Fruit fly (Drosophila melanogaster): ENCODE data around the gene tgo.

Gene tgo

dm6 chr3R:9001720-9002240, 18.0 kb downstream of the tgo start:
- TF ChIP-seq Blimp-1 (GFP tag; optimal IDR thresholded peaks at IDR 0.05) (no peak), net (GFP tag; optimal IDR thresholded peaks at IDR 0.05) (no peak), CG7368 (GFP tag; optimal IDR thresholded peaks at IDR 0.05) (no peak), CG8119 (GFP tag; IDR thresholded peaks at IDR 0.05) (no peak), Hr38 (GFP tag; optimal IDR thresholded peaks at IDR 0.05) (no peak), dsx (GFP tag; optimal IDR thresholded peaks at IDR 0.05; ENCODE audit: poor library complexity, severe bottlenecking) (no peak)

DNA sequence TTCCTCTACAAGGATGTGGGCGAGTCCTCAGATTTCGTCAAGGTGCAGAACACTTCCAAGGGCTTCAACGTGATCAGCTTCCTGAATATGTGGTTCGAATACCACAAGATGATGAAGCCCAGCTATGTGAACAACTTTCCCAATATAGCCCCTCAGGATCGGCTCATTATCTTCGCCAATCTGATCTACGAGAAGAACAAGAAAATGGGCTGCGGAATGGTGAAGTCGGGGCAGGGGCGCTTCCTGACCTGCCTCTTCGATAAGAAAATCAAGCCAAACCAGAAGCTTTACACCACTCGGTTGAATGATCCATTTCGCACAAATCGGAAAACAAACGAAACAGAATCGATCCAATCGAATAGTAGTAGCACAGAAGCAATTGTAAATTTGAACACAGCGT, 21.6 kb downstream of the tgo start:
- TF ChIP-seq svp (GFP tag) = peak; percentile 98
- TF ChIP-seq Blimp-1 (GFP tag; optimal IDR thresholded peaks at IDR 0.05) = no peak

DNA sequence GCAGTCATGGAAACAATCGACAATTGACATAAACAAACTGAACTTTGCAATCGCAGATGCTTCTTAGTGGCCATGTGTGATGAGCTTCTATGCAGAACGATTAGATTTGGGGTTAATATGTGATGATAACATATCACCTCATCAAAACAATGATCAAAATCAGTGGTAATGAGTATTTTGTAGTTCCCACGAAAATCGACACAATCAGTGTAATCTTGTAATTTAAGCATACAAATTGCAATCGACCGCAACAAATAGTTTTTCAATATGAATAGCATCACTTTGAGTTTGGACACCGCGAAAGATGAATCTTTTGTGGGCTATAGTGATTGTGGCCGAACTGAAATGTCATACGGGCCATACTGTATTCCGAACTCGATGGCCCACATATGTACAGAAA, 22.4 kb downstream of the tgo start, which contains the start of gene CG11977:
Gene CG11977 (plus strand): TSS at position 301 of the 400 bp plus-strand sequence.
- TF ChIP-seq dac (GFP tag; optimal IDR thresholded peaks at IDR 0.05) (no peak), CG15336 (GFP tag; IDR thresholded peaks at IDR 0.05) (no peak), vri (GFP tag; optimal IDR thresholded peaks at IDR 0.05) (no peak), spab (GFP tag; optimal IDR thresholded peaks at IDR 0.05) (no peak), CG8119 (GFP tag; IDR thresholded peaks at IDR 0.05) (no peak), ss (GFP tag; optimal IDR thresholded peaks at IDR 0.05) (no peak), CG6854 (GFP tag; optimal IDR thresholded peaks at IDR 0.05) (no peak), CG6276 (GFP tag; optimal IDR thresholded peaks at IDR 0.05) (no peak), eg (GFP tag; IDR thresholded peaks at IDR 0.05) (no peak), CG32006 (GFP tag; optimal IDR thresholded peaks at IDR 0.05) (no peak), CG3032 (tag; optimal IDR thresholded peaks at IDR 0.05) (no peak), Lpt (GFP tag; optimal IDR thresholded peaks at IDR 0.05) (no peak), Sox102F (GFP tag; optimal IDR thresholded peaks at IDR 0.05) (no peak), topi (GFP tag; optimal IDR thresholded peaks at IDR 0.05) (no peak), CG4318 (GFP tag; optimal IDR thresholded peaks at IDR 0.05) (no peak), net (GFP tag; optimal IDR thresholded peaks at IDR 0.05) (no peak), CG8632 (GFP tag; optimal IDR thresholded peaks at IDR 0.05) (no peak)

DNA sequence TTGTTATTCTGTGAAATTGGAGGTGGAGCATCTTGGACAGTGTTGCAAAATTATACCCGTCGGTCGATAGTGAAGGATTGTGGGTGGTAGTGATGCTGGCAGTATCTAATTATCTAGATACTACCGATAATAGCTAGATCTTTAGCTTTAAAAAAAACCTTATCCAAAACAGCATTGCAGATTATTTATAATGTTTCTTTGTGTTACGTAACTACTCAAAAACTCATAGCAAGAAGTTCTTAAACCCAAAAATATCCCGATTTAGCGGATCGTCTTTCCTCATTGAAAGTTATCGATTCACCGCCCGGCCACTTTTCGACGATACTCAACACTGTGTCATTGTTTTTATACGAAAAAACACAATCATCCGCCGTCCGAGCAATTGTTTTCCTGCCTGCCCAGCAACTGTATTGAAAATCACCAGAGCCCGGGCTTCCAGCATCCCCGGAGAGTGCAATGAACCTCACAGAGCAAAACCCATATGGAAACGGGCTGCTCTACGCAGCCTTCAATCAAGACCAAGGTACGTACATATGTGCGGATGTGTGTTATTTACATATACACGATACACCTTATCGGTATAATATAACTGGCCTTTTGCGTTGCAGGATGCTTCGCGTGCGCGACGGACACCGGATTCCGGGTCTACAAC, 26.8 kb downstream of the tgo start, which contains the start of gene CG11975:
Gene CG11975 (plus strand): TSS at position 326 of the 652 bp plus-strand sequence.
- TF ChIP-seq fkh (GFP tag; optimal IDR thresholded peaks at IDR 0.05) = no peak
- TF ChIP-seq CG6854 (GFP tag; optimal IDR thresholded peaks at IDR 0.05) = no peak
- no peak for TF ChIP-seq Blimp-1 (GFP tag; optimal IDR thresholded peaks at IDR 0.05)
- TF ChIP-seq fd85E (GFP tag; optimal IDR thresholded peaks at IDR 0.05) = peak; percentile 22
- no peak for TF ChIP-seq Hr38 (GFP tag; optimal IDR thresholded peaks at IDR 0.05)
- TF ChIP-seq svp (GFP tag) = peak; percentile 90
- peak; percentile 46; the same call in 2 of the 3 replicates for TF ChIP-seq CG6163 (GFP tag; IDR thresholded peaks at IDR 0.05)
- TF ChIP-seq CG8119 (GFP tag; IDR thresholded peaks at IDR 0.05) = no peak
- TF ChIP-seq CG11762 (GFP tag; optimal IDR thresholded peaks at IDR 0.05; ENCODE audit: insufficient read depth) = no peak
- TF ChIP-seq CG8632 (GFP tag; optimal IDR thresholded peaks at IDR 0.05) = no peak
- TF ChIP-seq CG15336 (GFP tag; IDR thresholded peaks at IDR 0.05) = no peak
- peak; percentile 87 for TF ChIP-seq Eip78C (GFP tag)
- no peak for TF ChIP-seq vri (GFP tag; optimal IDR thresholded peaks at IDR 0.05)
- no peak for TF ChIP-seq CG1621 (tag; optimal IDR thresholded peaks at IDR 0.05)
- TF ChIP-seq Sox15 (GFP tag; optimal IDR thresholded peaks at IDR 0.05) = peak; percentile 53
- TF ChIP-seq CG4318 (GFP tag; optimal IDR thresholded peaks at IDR 0.05) = no peak
- no peak for TF ChIP-seq CG3919 (GFP tag; optimal IDR thresholded peaks at IDR 0.05)
- TF ChIP-seq CG9139 (GFP tag; optimal IDR thresholded peaks at IDR 0.05) = no peak
- TF ChIP-seq Hr4 (GFP tag; optimal IDR thresholded peaks at IDR 0.05) = no peak
- TF ChIP-seq ss (GFP tag; optimal IDR thresholded peaks at IDR 0.05) = no peak
- no peak for TF ChIP-seq Sox102F (GFP tag; optimal IDR thresholded peaks at IDR 0.05)
- no peak for TF ChIP-seq CG10669 (GFP tag; optimal IDR thresholded peaks at IDR 0.05)
- TF ChIP-seq CG8319 (GFP tag; optimal IDR thresholded peaks at IDR 0.05) = peak; percentile 52
- peak; percentile 42 for TF ChIP-seq CG7368 (GFP tag; optimal IDR thresholded peaks at IDR 0.05)
- TF ChIP-seq Met (GFP tag; optimal IDR thresholded peaks at IDR 0.05) = no peak
- TF ChIP-seq achi (GFP tag; optimal IDR thresholded peaks at IDR 0.05) = peak; percentile 69
- TF ChIP-seq CG11294 (GFP tag; IDR thresholded peaks at IDR 0.05) = 0 out of 2 replicates have a peak, but pooled peaks have one; percentile 21
- peak; percentile 84 for TF ChIP-seq esn (GFP tag; optimal IDR thresholded peaks at IDR 0.05)
- peak; percentile 85 for TF ChIP-seq lz (GFP tag; optimal IDR thresholded peaks at IDR 0.05)
- peak; percentile 65 for TF ChIP-seq CG3032 (tag; optimal IDR thresholded peaks at IDR 0.05)
- TF ChIP-seq Gug (GFP tag; IDR thresholded peaks at IDR 0.05) = 0 out of 2 replicates have a peak, but pooled peaks have one; percentile 33
- TF ChIP-seq Hr39 (GFP tag; optimal IDR thresholded peaks at IDR 0.05) = peak; percentile 72
- peak; percentile 77 for TF ChIP-seq CG10631 (GFP tag; optimal IDR thresholded peaks at IDR 0.05)
- TF ChIP-seq acj6 (GFP tag; optimal IDR thresholded peaks at IDR 0.05) = no peak

Measured in whole organism, prepupa.